Fruit fly (Drosophila melanogaster): Measurements from ENCODE around the gene CG12111.
A peak's percentile ranks its signal among the peaks of the same experiment; 100 is the strongest.

The CG12111 gene

dm6 chrX:8560087-8560999 is 10.4 kb downstream of the CG12111 start, which contains the start of the genes CG12112 and Trf4-1 (continued):
- TF ChIP-seq Myb (GFP tag; optimal IDR thresholded peaks at IDR 0.05) (peak; percentile 88), Lhr (GFP tag; optimal IDR thresholded peaks at IDR 0.05) (peak; percentile 71), CG7839 (tag; optimal IDR thresholded peaks at IDR 0.05) (no peak), oc (tag; optimal IDR thresholded peaks at IDR 0.05) (no peak), grau (tag; optimal IDR thresholded peaks at IDR 0.05) (peak; percentile 38), CG3995 (GFP tag; optimal IDR thresholded peaks at IDR 0.05) (peak; percentile 68), Trl (optimal IDR thresholded peaks at IDR 0.05) (no peak), Trl (GFP tag; optimal IDR thresholded peaks at IDR 0.05) (peak; percentile 12), CG2202 (tag; optimal IDR thresholded peaks at IDR 0.05) (no peak), ato (GFP tag; IDR thresholded peaks at IDR 0.05; ENCODE audit: partially characterized antibody) (peak; percentile 50; the same call in 1 of the 2 replicates), CG30020 (tag; optimal IDR thresholded peaks at IDR 0.05) (peak; percentile 18), Doc2 (GFP tag; IDR thresholded peaks at IDR 0.05) (no peak), stwl (tag; optimal IDR thresholded peaks at IDR 0.05) (peak; percentile 29), CG10267 (tag; optimal IDR thresholded peaks at IDR 0.05) (peak; percentile 53), Dip3 (GFP tag; optimal IDR thresholded peaks at IDR 0.05) (no peak), CG8290 (GFP tag; optimal IDR thresholded peaks at IDR 0.05) (no peak), CG8290 (tag; optimal IDR thresholded peaks at IDR 0.05) (peak in 1 of 2 experiments; percentile 38), CG13894 (tag; optimal IDR thresholded peaks at IDR 0.05) (peak; percentile 60), CG2116 (GFP tag; optimal IDR thresholded peaks at IDR 0.05) (peak; percentile 83), Med (GFP tag) (peak; percentile 77), Ets65A (GFP tag) (peak; percentile 66), vnd (GFP tag; IDR thresholded peaks at IDR 0.05; ENCODE audit: partially characterized antibody) (peak; percentile 65; the same call in 2 of the 3 replicates), CG12104 (GFP tag; optimal IDR thresholded peaks at IDR 0.05) (peak; percentile 11), Sin3A (optimal IDR thresholded peaks at IDR 0.05) (peak; percentile 86), Ets97D (GFP tag; optimal IDR thresholded peaks at IDR 0.05) (peak; percentile 57), lilli (GFP tag; optimal IDR thresholded peaks at IDR 0.05) (peak; percentile 31), lbe (GFP tag; optimal IDR thresholded peaks at IDR 0.05) (peak; percentile 45), HmgZ (tag; optimal IDR thresholded peaks at IDR 0.05) (peak; percentile 27), Sry-β (GFP tag; optimal IDR thresholded peaks at IDR 0.05) (peak; percentile 89), Dll (GFP tag; IDR thresholded peaks at IDR 0.05; ENCODE audit: partially characterized antibody) (peak; percentile 79), nom (GFP tag; optimal IDR thresholded peaks at IDR 0.05) (peak; percentile 49), NC2β (GFP tag; optimal IDR thresholded peaks at IDR 0.05) (peak; percentile 29), pzg (GFP tag; optimal IDR thresholded peaks at IDR 0.05) (peak; percentile 91), hb (GFP tag; IDR thresholded peaks at IDR 0.05; ENCODE audit: partially characterized antibody) (peak; percentile 68; the same call in 1 of the 3 replicates), gcm (GFP tag; optimal IDR thresholded peaks at IDR 0.05) (peak; percentile 29), kay (GFP tag; optimal IDR thresholded peaks at IDR 0.05) (peak; percentile 61), chinmo (GFP tag; IDR thresholded peaks at IDR 0.05; ENCODE audit: partially characterized antibody) (peak; percentile 65; the same call in 2 of the 4 replicates), onecut (GFP tag; IDR thresholded peaks at IDR 0.05) (peak; percentile 55), CG2129 (GFP tag; IDR thresholded peaks at IDR 0.05; ENCODE audit: partially characterized antibody) (peak; percentile 37; the same call in 1 of the 2 replicates), CG1602 (GFP tag; optimal IDR thresholded peaks at IDR 0.05) (peak; percentile 7), CG15514 (GFP tag; optimal IDR thresholded peaks at IDR 0.05) (peak; percentile 99), ftz-f1 (GFP tag; optimal IDR thresholded peaks at IDR 0.05) (no peak), gro (GFP tag; optimal IDR thresholded peaks at IDR 0.05) (no peak), crp (GFP tag; optimal IDR thresholded peaks at IDR 0.05) (peak in 1 of 2 experiments; percentile 21), unc-4 (GFP tag; IDR thresholded peaks at IDR 0.05; ENCODE audit: partially characterized antibody) (peak; percentile 77), CG16813 (GFP tag; IDR thresholded peaks at IDR 0.05; ENCODE audit: partially characterized antibody) (peak; percentile 79), repo (GFP tag; optimal IDR thresholded peaks at IDR 0.05) (no peak), dpn (GFP tag; optimal IDR thresholded peaks at IDR 0.05) (peak in 1 of 2 experiments; percentile 2)

Measured in whole organism, embryonic.